Fruit fly (Drosophila melanogaster) whole organism, embryonic: ENCODE results near the gene CG43094.

Experiments used
- CG8924 ChIP-seq: fragments of 200-800 bp; optimal IDR thresholded peaks from 3 replicates; lab custom pipeline; 2019; ENCODE audit warnings: missing biosample characterization, mild to moderate bottlenecking, missing genetic modification characterization, moderate library complexity
- CG9437 ChIP-seq: fragments of 200-800 bp; sonication (Bioruptor generic); optimal IDR thresholded peaks from 2 replicates; lab custom pipeline; 2018; ENCODE audit warnings: missing biosample characterization, mild to moderate bottlenecking, missing genetic modification characterization
- Opbp ChIP-seq: fragments of 200-800 bp; sonication (Bioruptor generic); IDR thresholded peaks from 3 replicates; pipeline ENCODE4 v1.3.6; 2022; ENCODE audit warnings: missing biosample characterization, missing genetic modification characterization; ENCODE audit not compliant: partially characterized antibody
- PHDP ChIP-seq: fragments of 200-800 bp; sonication (Bioruptor generic); optimal IDR thresholded peaks from 3 replicates; lab custom pipeline; 2018; ENCODE audit warnings: missing biosample characterization, mild to moderate bottlenecking, missing genetic modification characterization, moderate library complexity
- Rfx ChIP-seq: fragments of 200-800 bp; sonication (Bioruptor generic); IDR thresholded peaks from 2 replicates; pipeline ENCODE4 v1.3.6; 2022; ENCODE audit warnings: missing biosample characterization, missing genetic modification characterization
- kah ChIP-seq: fragments of 200-800 bp; sonication (Bioruptor generic); optimal IDR thresholded peaks from 2 replicates; lab custom pipeline; 2018; ENCODE audit warnings: missing biosample characterization, mild to moderate bottlenecking, missing genetic modification characterization
- knrl ChIP-seq: fragments of 200-800 bp; sonication (Bioruptor generic); IDR thresholded peaks from 3 replicates; pipeline ENCODE4 v1.3.6; 2022; ENCODE audit warnings: missing biosample characterization, missing genetic modification characterization; ENCODE audit not compliant: partially characterized antibody

dm6 chr3R:22780135-22780534 lies 9.3 kb upstream of the CG43094 start:
- TF ChIP-seq Opbp (GFP tag; lab: Robert Waterston, UW) (no peak), kah (GFP tag; lab: Kevin White, UChicago) (no peak), knrl (no peak), Rfx (no peak), CG8924 (tag; lab: Kevin White, UChicago) (no peak), PHDP (tag; lab: Kevin White, UChicago) (no peak), CG9437 (GFP tag; lab: Kevin White, UChicago) (no peak)
